Worm (Caenorhabditis elegans) whole organism, young adult: ENCODE results near the gene R13A1.1.

Experiments used
- F52B5.7 ChIP-seq: sonication (generic microtip); optimal IDR thresholded peaks from 2 replicates; lab custom pipeline; 2016; ENCODE audit warnings: mild to moderate bottlenecking, missing genetic modification characterization, missing compliant biosample characterization
- hrde-1 ChIP-seq: sonication (generic microtip); optimal IDR thresholded peaks from 2 replicates; lab custom pipeline; 2016; ENCODE audit warnings: missing genetic modification characterization, mild to moderate bottlenecking, missing compliant biosample characterization, moderate library complexity, missing genotype, missing genetic modification reagents, borderline replicate concordance
- let-607 ChIP-seq, 2 experiments: fragments of 200-800 bp in 1 of 2; sonication (Bioruptor generic) in 1 of 2; sonication (generic microtip) in 1 of 2; optimal IDR thresholded peaks; 2 replicates each; lab custom pipeline; 2016 to 2018; ENCODE audit warnings: mild to moderate bottlenecking in 2 of 2, missing compliant biosample characterization in 2 of 2, missing genetic modification characterization in 2 of 2, moderate library complexity in 2 of 2, missing genotype in 1 of 2
- lin-54 ChIP-seq: fragments of 200-800 bp; sonication (Bioruptor generic); optimal IDR thresholded peaks from 2 replicates; lab custom pipeline; 2018; ENCODE audit warnings: mild to moderate bottlenecking, missing genetic modification characterization, missing compliant biosample characterization
- somi-1 ChIP-seq: fragments of 200-800 bp; sonication (Bioruptor generic); optimal IDR thresholded peaks from 2 replicates; lab custom pipeline; 2018; ENCODE audit warnings: mild to moderate bottlenecking, missing genetic modification characterization, missing compliant biosample characterization
- tbx-9 ChIP-seq: sonication (generic microtip); optimal IDR thresholded peaks from 2 replicates; lab custom pipeline; 2016; ENCODE audit warnings: borderline replicate concordance, missing genetic modification characterization, inconsistent platforms, missing compliant biosample characterization
- xnd-1 ChIP-seq: sonication (generic microtip); optimal IDR thresholded peaks from 2 replicates; lab custom pipeline; 2016; ENCODE audit warnings: missing genotype, missing genetic modification reagents, missing genetic modification characterization, missing compliant biosample characterization

DNA sequence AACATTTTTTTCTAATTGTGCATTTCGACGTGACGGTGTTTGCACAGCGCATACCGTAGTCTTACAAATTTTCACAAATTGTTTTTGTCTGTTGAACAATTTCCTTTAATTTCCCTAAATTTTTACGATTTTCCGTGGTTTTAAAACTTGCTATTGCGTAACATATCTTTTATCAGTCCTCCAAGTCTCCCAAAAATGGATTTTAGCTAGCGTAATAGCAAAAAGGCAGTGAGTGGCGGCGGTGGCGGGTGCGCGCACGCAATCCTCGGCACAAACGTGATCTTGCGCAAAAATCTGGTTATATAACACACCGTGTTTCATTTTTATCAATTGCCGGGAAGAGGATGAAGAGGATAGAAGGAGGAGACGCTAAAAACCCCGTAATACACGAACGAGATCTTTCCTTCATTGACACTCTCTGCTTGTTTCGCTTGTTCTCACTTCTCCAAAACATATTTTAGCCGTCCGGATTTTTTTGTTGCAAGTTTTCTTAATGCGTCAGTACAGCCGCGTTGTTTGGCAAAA is 16.5 kb downstream of the R13A1.1 start:
- TF ChIP-seq F52B5.7 (tag; lab: Kevin White, UChicago) (no peak), xnd-1 (tag; lab: Kevin White, UChicago) (no peak), tbx-9 (no peak), hrde-1 (no peak), lin-54 (GFP tag; lab: Kevin White, UChicago) (no peak), let-607 (tag; optimal IDR thresholded peaks at IDR 0.05; lab: Kevin White, UChicago) (no peak), somi-1 (GFP tag; lab: Kevin White, UChicago) (no peak)
